Worm (Caenorhabditis elegans) whole organism, L3 larva: ENCODE results near the gene srt-31.

Source experiments
- R02D3.7 ChIP-seq: fragments of 150-350 bp; optimal IDR thresholded peaks from 2 replicates; lab custom pipeline; 2014; ENCODE audit warnings: missing biosample characterization, missing genetic modification characterization
- ZK546.5 ChIP-seq: sonication (generic microtip); optimal IDR thresholded peaks from 2 replicates; lab custom pipeline; 2017; ENCODE audit warnings: missing biosample characterization, missing genetic modification characterization
- ceh-28 ChIP-seq: fragments of 150-350 bp; optimal IDR thresholded peaks from 2 replicates; lab custom pipeline; 2014; ENCODE audit warnings: missing biosample characterization, missing genetic modification reagents, missing genetic modification characterization
- ceh-9 ChIP-seq: sonication (generic microtip); optimal IDR thresholded peaks from 2 replicates; lab custom pipeline; 2018; ENCODE audit warnings: missing biosample characterization, missing genetic modification characterization
- daf-12 ChIP-seq: fragments of 150-350 bp; optimal IDR thresholded peaks from 2 replicates; lab custom pipeline; 2014; ENCODE audit warnings: missing biosample characterization, missing genetic modification reagents, missing genetic modification characterization
- egl-5 ChIP-seq: fragments of 150-350 bp; optimal IDR thresholded peaks from 2 replicates; lab custom pipeline; 2017; ENCODE audit warnings: missing biosample characterization, missing genetic modification reagents, missing genetic modification characterization, inconsistent platforms
- elt-1 ChIP-seq: fragments of 150-350 bp; optimal IDR thresholded peaks from 2 replicates; lab custom pipeline; 2014; ENCODE audit warnings: missing biosample characterization, missing genetic modification characterization
- elt-2 ChIP-seq: sonication (generic microtip); optimal IDR thresholded peaks from 2 replicates; lab custom pipeline; 2016; ENCODE audit warnings: missing genetic modification reagents, mild to moderate bottlenecking, missing genetic modification characterization, missing compliant biosample characterization
- elt-3 ChIP-seq, 3 experiments: fragments of 150-350 bp in 1 of 3; sonication (generic microtip) in 2 of 3; optimal IDR thresholded peaks; 2 replicates in 2 of 3; 4 replicates in 1 of 3; lab custom pipeline; 2014 to 2017; ENCODE audit warnings: missing biosample characterization in 3 of 3, missing genetic modification characterization in 3 of 3
- fkh-10 ChIP-seq: sonication (generic microtip); optimal IDR thresholded peaks from 2 replicates; lab custom pipeline; 2017; ENCODE audit warnings: missing biosample characterization, missing genetic modification reagents, missing genetic modification characterization
- fos-1 ChIP-seq: fragments of 150-350 bp; optimal IDR thresholded peaks from 2 replicates; lab custom pipeline; 2014; ENCODE audit warnings: missing biosample characterization, missing genetic modification characterization
- jun-1 ChIP-seq: fragments of 150-350 bp; optimal IDR thresholded peaks from 2 replicates; lab custom pipeline; 2014; ENCODE audit warnings: missing biosample characterization, missing genetic modification reagents, missing genetic modification characterization
- lsy-12 ChIP-seq: sonication (generic microtip); optimal IDR thresholded peaks from 2 replicates; lab custom pipeline; 2016; ENCODE audit warnings: mild to moderate bottlenecking, missing genetic modification characterization, missing compliant biosample characterization
- mdl-1 ChIP-seq: fragments of 150-350 bp; optimal IDR thresholded peaks from 2 replicates; lab custom pipeline; 2014; ENCODE audit warnings: missing biosample characterization, missing genetic modification characterization
- mml-1 ChIP-seq: fragments of 150-350 bp; sonication (generic microtip); optimal IDR thresholded peaks from 3 replicates; lab custom pipeline; 2014; ENCODE audit warnings: missing biosample characterization, missing genetic modification characterization
- nhr-11 ChIP-seq: fragments of 150-350 bp; optimal IDR thresholded peaks from 2 replicates; lab custom pipeline; 2014; ENCODE audit warnings: missing biosample characterization, missing genetic modification characterization
- nhr-12 ChIP-seq: fragments of 150-350 bp; optimal IDR thresholded peaks from 2 replicates; lab custom pipeline; 2014; ENCODE audit warnings: missing biosample characterization, missing genetic modification characterization
- nhr-23 ChIP-seq: fragments of 150-350 bp; optimal IDR thresholded peaks from 2 replicates; lab custom pipeline; 2014; ENCODE audit warnings: missing biosample characterization, missing genetic modification reagents, missing genetic modification characterization
- nhr-237 ChIP-seq: fragments of 150-350 bp; optimal IDR thresholded peaks from 2 replicates; lab custom pipeline; 2014; ENCODE audit warnings: missing biosample characterization, missing genetic modification characterization
- nhr-25 ChIP-seq: sonication (generic microtip); optimal IDR thresholded peaks from 2 replicates; lab custom pipeline; 2017; ENCODE audit warnings: missing biosample characterization, missing genetic modification characterization
- nhr-43 ChIP-seq: sonication (generic microtip); optimal IDR thresholded peaks from 2 replicates; lab custom pipeline; 2016; ENCODE audit warnings: mild to moderate bottlenecking, missing genetic modification characterization, missing compliant biosample characterization; ENCODE audit not compliant: poor library complexity, severe bottlenecking
- nhr-76 ChIP-seq: fragments of 150-350 bp; sonication (generic microtip); optimal IDR thresholded peaks from 5 replicates; lab custom pipeline; 2014; ENCODE audit warnings: missing biosample characterization, missing genetic modification characterization
- pqm-1 ChIP-seq: fragments of 150-350 bp; optimal IDR thresholded peaks from 2 replicates; lab custom pipeline; 2017; ENCODE audit warnings: missing biosample characterization, missing genetic modification characterization, inconsistent platforms
- sea-2 ChIP-seq: fragments of 150-350 bp; sonication (generic microtip); optimal IDR thresholded peaks from 4 replicates; lab custom pipeline; 2014; ENCODE audit warnings: missing biosample characterization, missing genetic modification reagents, missing genetic modification characterization
- skn-1 ChIP-seq: fragments of 150-350 bp; optimal IDR thresholded peaks from 2 replicates; lab custom pipeline; 2014; ENCODE audit warnings: missing biosample characterization, missing genetic modification characterization
- unc-62 ChIP-seq: fragments of 150-350 bp; sonication (generic microtip); optimal IDR thresholded peaks from 4 replicates; lab custom pipeline; 2014; ENCODE audit warnings: missing biosample characterization, missing genetic modification reagents, missing genetic modification characterization
- ztf-11 ChIP-seq: fragments of 150-350 bp; optimal IDR thresholded peaks from 2 replicates; lab custom pipeline; 2014; ENCODE audit warnings: missing biosample characterization, missing genetic modification characterization
- ztf-4 ChIP-seq: fragments of 150-350 bp; optimal IDR thresholded peaks from 2 replicates; lab custom pipeline; 2014; ENCODE audit warnings: missing biosample characterization, missing genetic modification characterization

srt-31 gene

ce11 chrV:505191-505590 is 32.5 kb downstream of the srt-31 start, which contains the start of gene srlf-19:
srlf-19 (plus strand) TSS chrV:505491.
- TF ChIP-seq ceh-9 (tag; lab: Kevin White, UChicago) (no peak), nhr-76 (tag; lab: Kevin White, UChicago) (no peak), nhr-43 (tag; lab: Kevin White, UChicago) (no peak), nhr-12 (tag; lab: Kevin White, UChicago) (no peak), nhr-11 (tag; lab: Kevin White, UChicago) (no peak), elt-1 (no peak), nhr-23 (tag; lab: Kevin White, UChicago) (no peak), ceh-28 (tag; lab: Kevin White, UChicago) (no peak), ZK546.5 (tag; lab: Kevin White, UChicago) (no peak), mdl-1 (tag; lab: Kevin White, UChicago) (no peak), ztf-4 (tag; lab: Kevin White, UChicago) (no peak), egl-5 (no peak), sea-2 (GFP tag; lab: Kevin White, UChicago) (no peak)

ce11 chrV:512420-512819 is 39.7 kb downstream of the srt-31 start, which contains the start of gene srh-37:
srh-37 (minus strand) TSS chrV:512520.
- TF ChIP-seq fkh-10 (GFP tag; lab: Kevin White, UChicago): no peak
- no peak for TF ChIP-seq ztf-11 (tag; lab: Kevin White, UChicago)
- TF ChIP-seq elt-3 (tag; optimal IDR thresholded peaks at IDR 0.05; lab: Kevin White, UChicago): no peak
- no peak for TF ChIP-seq nhr-237
- TF ChIP-seq, all 47 proteins: peak for 0

- TF ChIP-seq nhr-25 (tag; lab: Kevin White, UChicago): no peak
- peak; percentile 13 for TF ChIP-seq elt-2 (tag; lab: Kevin White, UChicago)
- TF ChIP-seq, all 47 proteins: peak for 1
Observed at ce11 chrV:519445-519844, 46.8 kb downstream of the srt-31 start, which contains the start of gene nhr-210. nhr-210 (minus strand) TSS chrV:519545.

ce11 chrV:521517-521916 is 48.8 kb downstream of the srt-31 start, which contains the start of gene srw-107:
srw-107 (minus strand) TSS chrV:521617.
- no peak for TF ChIP-seq skn-1 (tag; lab: Kevin White, UChicago)
- TF ChIP-seq fos-1 (tag; lab: Kevin White, UChicago): no peak

ce11 chrV:524058-524457 is 51.4 kb downstream of the srt-31 start, which contains the start of gene lipl-3:
lipl-3 (minus strand) TSS chrV:524218.
- TF ChIP-seq mml-1 (tag; lab: Kevin White, UChicago) (no peak), lsy-12 (tag; lab: Kevin White, UChicago) (no peak), R02D3.7 (tag; lab: Kevin White, UChicago) (no peak), nhr-23 (tag; lab: Kevin White, UChicago) (no peak), unc-62 (no peak), daf-12 (no peak), pqm-1 (tag; lab: Kevin White, UChicago) (peak; percentile 53), fkh-10 (GFP tag; lab: Kevin White, UChicago) (no peak), elt-2 (tag; lab: Kevin White, UChicago) (peak; percentile 43), jun-1 (tag; lab: Kevin White, UChicago) (no peak)
- TF ChIP-seq, all 47 proteins: peak for 2
